Worm (Caenorhabditis elegans) whole organism, late embryonic: ENCODE results near the gene aqp-8.
A peak's percentile ranks its signal among the peaks of the same experiment; 100 is the strongest.

Source experiments
- K09A11.1 ChIP-seq: sonication (generic microtip); optimal IDR thresholded peaks from 2 replicates; lab custom pipeline; 2017; ENCODE audit warnings: antibody characterized with exemption, mild to moderate bottlenecking, missing genetic modification characterization, missing compliant biosample characterization; ENCODE audit not compliant: insufficient read depth
- ceh-18 ChIP-seq: sonication (generic microtip); optimal IDR thresholded peaks from 2 replicates; lab custom pipeline; 2016; ENCODE audit warnings: missing genetic modification characterization, missing compliant biosample characterization
- ceh-24 ChIP-seq: sonication (generic microtip); optimal IDR thresholded peaks from 2 replicates; lab custom pipeline; 2016; ENCODE audit warnings: mild to moderate bottlenecking, missing genetic modification characterization, missing compliant biosample characterization
- ceh-30 ChIP-seq: fragments of 150-350 bp; optimal IDR thresholded peaks from 2 replicates; lab custom pipeline; 2014; ENCODE audit warnings: missing biosample characterization, missing genetic modification characterization
- ceh-31 ChIP-seq: sonication (generic microtip); optimal IDR thresholded peaks from 2 replicates; lab custom pipeline; 2016; ENCODE audit warnings: missing genetic modification characterization, missing compliant biosample characterization
- ceh-48 ChIP-seq: sonication (generic microtip); optimal IDR thresholded peaks from 2 replicates; lab custom pipeline; 2016; ENCODE audit warnings: missing genetic modification characterization, inconsistent platforms, missing compliant biosample characterization
- dmd-4 ChIP-seq: sonication (generic microtip); optimal IDR thresholded peaks from 2 replicates; lab custom pipeline; 2016; ENCODE audit warnings: borderline replicate concordance, missing genetic modification characterization, missing compliant biosample characterization
- elt-2 ChIP-seq: sonication (generic microtip); optimal IDR thresholded peaks from 2 replicates; lab custom pipeline; 2016; ENCODE audit warnings: missing genetic modification reagents, missing genetic modification characterization, missing compliant biosample characterization
- ets-4 ChIP-seq: sonication (generic microtip); optimal IDR thresholded peaks from 2 replicates; lab custom pipeline; 2016; ENCODE audit warnings: missing genetic modification characterization, missing compliant biosample characterization
- fax-1 ChIP-seq: sonication (generic microtip); optimal IDR thresholded peaks from 2 replicates; lab custom pipeline; 2016; ENCODE audit warnings: missing genotype, missing genetic modification characterization, missing compliant biosample characterization
- fkh-10 ChIP-seq: fragments of 150-350 bp; optimal IDR thresholded peaks from 2 replicates; lab custom pipeline; 2014; ENCODE audit warnings: missing biosample characterization, missing genetic modification reagents, missing genetic modification characterization
- fkh-6 ChIP-seq: sonication (generic microtip); optimal IDR thresholded peaks from 2 replicates; lab custom pipeline; 2016; ENCODE audit warnings: missing genetic modification characterization, missing compliant biosample characterization
- hlh-13 ChIP-seq: fragments of 200-800 bp; sonication (Bioruptor generic); optimal IDR thresholded peaks from 2 replicates; lab custom pipeline; 2018; ENCODE audit warnings: mild to moderate bottlenecking, missing genetic modification characterization, missing compliant biosample characterization
- hlh-30 ChIP-seq: sonication (generic microtip); optimal IDR thresholded peaks from 2 replicates; lab custom pipeline; 2017; ENCODE audit warnings: antibody characterized with exemption, missing genetic modification characterization, missing compliant biosample characterization; ENCODE audit not compliant: insufficient read depth
- hlh-8 ChIP-seq: sonication (generic microtip); optimal IDR thresholded peaks from 2 replicates; lab custom pipeline; 2016; ENCODE audit warnings: missing genotype, missing genetic modification characterization, missing compliant biosample characterization
- lim-6 ChIP-seq: sonication (generic microtip); optimal IDR thresholded peaks from 2 replicates; lab custom pipeline; 2016; ENCODE audit warnings: missing genetic modification characterization, missing compliant biosample characterization
- lin-11 ChIP-seq: fragments of 200-800 bp; sonication (Bioruptor generic); optimal IDR thresholded peaks from 2 replicates; lab custom pipeline; 2018; ENCODE audit warnings: mild to moderate bottlenecking, missing genetic modification characterization, missing compliant biosample characterization
- mec-3 ChIP-seq: sonication (generic microtip); optimal IDR thresholded peaks from 2 replicates; lab custom pipeline; 2016; ENCODE audit warnings: borderline replicate concordance, missing genetic modification characterization, missing compliant biosample characterization
- nfya-1 ChIP-seq: sonication (generic microtip); optimal IDR thresholded peaks from 2 replicates; lab custom pipeline; 2017; ENCODE audit warnings: missing genetic modification characterization, mild to moderate bottlenecking, missing compliant biosample characterization, antibody characterized with exemption, moderate library complexity
- nhr-11 ChIP-seq: fragments of 150-350 bp; optimal IDR thresholded peaks from 2 replicates; lab custom pipeline; 2014; ENCODE audit warnings: missing biosample characterization, missing genetic modification characterization
- odd-2 ChIP-seq: sonication (generic microtip); optimal IDR thresholded peaks from 2 replicates; lab custom pipeline; 2017; ENCODE audit warnings: antibody characterized with exemption, mild to moderate bottlenecking, missing genetic modification characterization, missing compliant biosample characterization
- pag-3 ChIP-seq: sonication (generic microtip); optimal IDR thresholded peaks from 2 replicates; lab custom pipeline; 2016; ENCODE audit warnings: missing compliant biosample characterization, missing genetic modification characterization, borderline replicate concordance
- pax-1 ChIP-seq: fragments of 150-350 bp; optimal IDR thresholded peaks from 2 replicates; lab custom pipeline; 2014; ENCODE audit warnings: missing biosample characterization, missing genetic modification characterization
- pha-2 ChIP-seq: sonication (generic microtip); optimal IDR thresholded peaks from 2 replicates; lab custom pipeline; 2017; ENCODE audit warnings: mild to moderate bottlenecking, missing genetic modification characterization, missing compliant biosample characterization
- pqm-1 ChIP-seq: sonication (generic microtip); optimal IDR thresholded peaks from 2 replicates; lab custom pipeline; 2016; ENCODE audit warnings: missing genetic modification characterization, missing compliant biosample characterization
- sox-2 ChIP-seq: fragments of 200-800 bp; sonication (Bioruptor generic); IDR thresholded peaks from 2 replicates; pipeline ENCODE4 v1.3.6; 2022; ENCODE audit warnings: missing genetic modification reagents, missing genetic modification characterization, missing compliant biosample characterization
- sox-4 ChIP-seq: sonication (generic microtip); optimal IDR thresholded peaks from 2 replicates; lab custom pipeline; 2017; ENCODE audit warnings: mild to moderate bottlenecking, missing genetic modification characterization, inconsistent platforms, missing compliant biosample characterization
- syd-9 ChIP-seq: sonication (generic microtip); optimal IDR thresholded peaks from 2 replicates; lab custom pipeline; 2016; ENCODE audit warnings: mild to moderate bottlenecking, missing genetic modification characterization, moderate library complexity, missing compliant biosample characterization
- tbx-2 ChIP-seq: sonication (generic microtip); optimal IDR thresholded peaks from 2 replicates; lab custom pipeline; 2016; ENCODE audit warnings: missing genetic modification characterization, missing compliant biosample characterization
- ttx-3 ChIP-seq: sonication (generic microtip); optimal IDR thresholded peaks from 2 replicates; lab custom pipeline; 2016; ENCODE audit warnings: missing genetic modification reagents, missing genetic modification characterization, missing compliant biosample characterization
- unc-42 ChIP-seq: sonication (generic microtip); optimal IDR thresholded peaks from 2 replicates; lab custom pipeline; 2016; ENCODE audit warnings: missing genotype, missing genetic modification characterization, missing compliant biosample characterization
- unc-86 ChIP-seq: sonication (generic microtip); optimal IDR thresholded peaks from 2 replicates; lab custom pipeline; 2016; ENCODE audit warnings: missing genetic modification characterization, missing compliant biosample characterization
- ztf-16 ChIP-seq: sonication (generic microtip); optimal IDR thresholded peaks from 2 replicates; lab custom pipeline; 2017; ENCODE audit warnings: missing genetic modification characterization, missing compliant biosample characterization

The aqp-8 gene

DNA sequence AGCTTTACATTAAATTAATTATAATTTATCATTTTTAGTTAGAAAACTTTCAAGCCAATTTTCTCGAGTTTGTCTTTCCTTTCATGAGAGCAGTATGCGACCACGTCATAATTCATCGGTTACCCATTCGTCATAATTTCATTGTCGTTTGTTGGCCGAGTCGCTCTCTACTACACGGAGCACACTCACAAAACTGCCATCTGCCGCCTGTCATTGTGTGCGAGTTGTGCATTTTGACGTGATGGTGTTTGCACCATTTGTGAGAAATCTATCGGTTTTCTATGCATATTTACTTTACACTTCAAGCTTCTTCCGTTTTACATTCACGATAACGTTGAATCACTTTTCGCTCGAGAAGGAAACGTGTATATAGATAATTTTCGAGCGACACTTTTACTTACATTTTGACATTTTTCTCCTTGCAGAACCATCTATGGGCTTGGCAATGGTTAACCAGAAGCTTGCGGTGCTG, 2.0 kb upstream of the aqp-8 start, which contains the start of gene dhhc-10 (continued):
- TF ChIP-seq fkh-6 (tag; lab: Kevin White, UChicago) = no peak
- TF ChIP-seq hlh-8 (tag; lab: Kevin White, UChicago) = no peak
- no peak for TF ChIP-seq ets-4 (tag; lab: Kevin White, UChicago)
- no peak for TF ChIP-seq hlh-30 (tag; lab: Kevin White, UChicago)
- TF ChIP-seq lin-11 (tag; lab: Kevin White, UChicago) = no peak
- no peak for TF ChIP-seq unc-86
- no peak for TF ChIP-seq fkh-10 (GFP tag; lab: Kevin White, UChicago)
- no peak for TF ChIP-seq hlh-13
- TF ChIP-seq ceh-48 (tag; lab: Kevin White, UChicago) = peak; percentile 59
- TF ChIP-seq ceh-18 = no peak

DNA sequence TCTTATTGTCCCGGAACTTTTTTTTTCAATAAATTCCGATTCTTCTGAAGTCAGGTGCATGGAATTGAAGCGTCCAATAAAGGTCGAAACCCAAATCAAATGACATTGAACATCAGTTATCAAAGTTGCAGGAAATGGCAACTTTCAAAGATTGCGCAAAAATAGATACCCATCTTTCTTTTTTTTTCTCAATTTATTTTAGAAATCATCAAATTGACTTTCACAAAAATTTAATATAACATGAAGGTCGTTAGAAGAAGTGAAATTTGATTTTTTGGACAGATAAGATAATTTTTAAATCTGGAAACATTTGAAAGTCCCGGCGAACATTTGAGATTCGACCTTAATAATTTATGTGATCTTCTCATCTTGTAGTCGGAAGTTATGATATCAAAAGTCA, 889 bp upstream of the aqp-8 start:
- TF ChIP-seq syd-9 (tag; lab: Kevin White, UChicago) (no peak), ztf-16 (tag; lab: Kevin White, UChicago) (no peak), mec-3 (tag; lab: Kevin White, UChicago) (no peak), nhr-11 (tag; lab: Kevin White, UChicago) (no peak), pha-2 (tag; lab: Kevin White, UChicago) (no peak), K09A11.1 (tag; lab: Kevin White, UChicago) (no peak), pax-1 (no peak), ceh-24 (no peak), pqm-1 (tag; lab: Kevin White, UChicago) (no peak), fax-1 (no peak), odd-2 (tag; lab: Kevin White, UChicago) (no peak), dmd-4 (tag; lab: Kevin White, UChicago) (no peak), pag-3 (tag; lab: Kevin White, UChicago) (no peak), tbx-2 (tag; lab: Kevin White, UChicago) (no peak), fkh-6 (tag; lab: Kevin White, UChicago) (no peak), ets-4 (tag; lab: Kevin White, UChicago) (no peak), sox-4 (tag; lab: Kevin White, UChicago) (no peak)

DNA sequence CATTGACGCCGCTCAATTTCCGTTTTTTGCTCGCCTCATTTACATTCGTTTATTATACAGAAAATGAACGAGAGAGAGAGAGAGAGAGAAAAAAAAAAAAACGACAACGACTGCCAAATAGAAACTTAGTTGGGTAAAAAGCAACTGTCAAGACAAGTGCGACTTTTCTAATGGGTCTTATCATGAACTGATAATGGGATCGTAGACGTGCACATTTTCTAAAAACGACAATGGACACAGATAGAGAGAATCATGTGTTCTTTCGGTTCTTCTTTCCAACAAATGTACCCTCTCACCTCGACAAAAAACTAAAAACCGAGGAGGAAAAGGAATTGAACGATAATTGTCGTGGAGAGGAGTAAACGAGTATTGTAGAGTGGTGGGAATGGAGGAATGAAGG, 4.7 kb downstream of the aqp-8 start:
- TF ChIP-seq elt-2 = peak; percentile 37
- TF ChIP-seq sox-2 (GFP tag; lab: Robert Waterston, UW) = no peak

DNA sequence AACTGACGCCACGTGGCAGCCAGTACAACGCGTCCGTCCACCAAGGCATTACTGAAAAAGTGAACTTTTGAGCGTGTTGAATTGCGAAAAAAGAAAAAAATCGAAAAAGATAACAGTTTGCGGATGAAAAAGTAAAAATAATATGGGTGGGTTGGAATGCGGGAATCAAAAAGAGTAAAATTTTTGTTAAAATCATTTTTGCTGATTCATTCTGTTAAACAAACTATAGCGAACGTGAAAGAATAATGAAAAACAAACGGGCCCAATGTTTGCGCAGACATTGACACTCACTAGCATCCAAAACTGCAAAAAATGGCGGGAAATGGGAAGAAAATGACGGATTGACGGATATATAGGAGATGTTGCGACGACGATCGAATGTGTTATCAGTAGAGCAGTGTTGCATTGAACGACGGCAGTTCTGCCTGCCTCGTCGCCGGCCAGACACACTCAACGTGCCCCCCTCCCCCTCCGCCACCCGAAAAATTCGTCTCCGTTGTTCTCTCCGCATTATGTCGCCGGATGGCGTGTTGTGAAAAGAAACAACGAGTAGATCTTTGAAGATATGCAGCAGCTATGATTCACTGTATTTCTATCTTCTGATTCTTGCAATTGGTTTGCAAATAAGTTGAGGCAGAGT, 5.2 kb downstream of the aqp-8 start, which contains the start of gene hyl-2:
TSS of gene hyl-2 (minus strand) at position 51 of the 640 bp plus-strand sequence.
- TF ChIP-seq lim-6 (tag; lab: Kevin White, UChicago) (no peak), unc-42 (tag; lab: Kevin White, UChicago) (peak; percentile 33), nfya-1 (tag; lab: Kevin White, UChicago) (peak; percentile 18), mec-3 (tag; lab: Kevin White, UChicago) (no peak), ceh-30 (tag; lab: Kevin White, UChicago) (no peak), ets-4 (tag; lab: Kevin White, UChicago) (no peak), syd-9 (tag; lab: Kevin White, UChicago) (no peak), pha-2 (tag; lab: Kevin White, UChicago) (no peak), ceh-24 (no peak), ceh-18 (peak; percentile 14), ceh-31 (tag; lab: Kevin White, UChicago) (peak; percentile 35), tbx-2 (tag; lab: Kevin White, UChicago) (no peak), ttx-3 (tag; lab: Kevin White, UChicago) (no peak)
